Fruit fly (Drosophila melanogaster) whole organism, embryonic: Measurements from ENCODE around the gene axo.
A peak's percentile ranks its signal among the peaks of the same experiment; 100 is the strongest.

Experiments
- Ada2b ChIP-seq: fragments of 200-800 bp; sonication (Bioruptor generic); IDR thresholded peaks from 2 replicates; pipeline ENCODE4 v1.3.6; 2022; ENCODE audit warnings: missing biosample characterization, missing genetic modification characterization
- CG10267 ChIP-seq: fragments of 200-800 bp; sonication (Bioruptor generic); optimal IDR thresholded peaks from 2 replicates; lab custom pipeline; 2018; ENCODE audit warnings: missing biosample characterization, mild to moderate bottlenecking, missing genetic modification characterization, moderate library complexity
- CG11456 ChIP-seq: fragments of 200-800 bp; sonication (Bioruptor generic); IDR thresholded peaks from 3 replicates; pipeline ENCODE4 v1.3.6; 2022; ENCODE audit warnings: missing biosample characterization, missing genetic modification characterization
- CG12391 ChIP-seq: fragments of 200-800 bp; sonication (Bioruptor generic); optimal IDR thresholded peaks from 3 replicates; lab custom pipeline; 2018; ENCODE audit warnings: missing biosample characterization, mild to moderate bottlenecking, missing genetic modification characterization, moderate library complexity
- CG12744 ChIP-seq: fragments of 200-800 bp; sonication (Bioruptor generic); optimal IDR thresholded peaks from 2 replicates; lab custom pipeline; 2016; ENCODE audit warnings: missing biosample characterization, missing genetic modification characterization
- CG12942 ChIP-seq: fragments of 200-800 bp; sonication (Bioruptor generic); optimal IDR thresholded peaks from 3 replicates; lab custom pipeline; 2016; ENCODE audit warnings: missing biosample characterization, missing genetic modification characterization
- CG13775 ChIP-seq: fragments of 200-800 bp; sonication (Bioruptor generic); optimal IDR thresholded peaks from 3 replicates; lab custom pipeline; 2017; ENCODE audit warnings: missing biosample characterization, mild to moderate bottlenecking, missing genetic modification characterization
- CG14860 ChIP-seq: fragments of 200-800 bp; sonication (Bioruptor generic); IDR thresholded peaks from 3 replicates; pipeline ENCODE4 v1.3.6; 2022; ENCODE audit warnings: missing biosample characterization, missing genetic modification characterization; ENCODE audit not compliant: partially characterized antibody
- CG16815 ChIP-seq: fragments of 200-800 bp; sonication (Bioruptor generic); optimal IDR thresholded peaks from 3 replicates; lab custom pipeline; 2017; ENCODE audit warnings: missing biosample characterization, mild to moderate bottlenecking, missing genetic modification characterization
- CG18262 ChIP-seq: fragments of 200-800 bp; optimal IDR thresholded peaks from 3 replicates; lab custom pipeline; 2019; ENCODE audit warnings: missing biosample characterization, mild to moderate bottlenecking, missing genetic modification characterization, moderate library complexity
- CG32772 ChIP-seq: fragments of 200-800 bp; sonication (Bioruptor generic); IDR thresholded peaks from 2 replicates; pipeline ENCODE4 v1.3.6; 2022; ENCODE audit warnings: missing biosample characterization, missing genetic modification characterization
- CG34422 ChIP-seq: fragments of 200-800 bp; sonication (Bioruptor generic); IDR thresholded peaks from 3 replicates; pipeline ENCODE4 v1.3.6; 2022; ENCODE audit warnings: missing biosample characterization, missing genetic modification characterization
- CG3847 ChIP-seq: fragments of 200-800 bp; sonication (Bioruptor generic); IDR thresholded peaks from 2 replicates; pipeline ENCODE4 v1.3.6; 2022; ENCODE audit warnings: missing biosample characterization, missing genetic modification characterization
- CG3995 ChIP-seq: fragments of 200-800 bp; sonication (Bioruptor generic); optimal IDR thresholded peaks from 3 replicates; lab custom pipeline; 2016; ENCODE audit warnings: missing biosample characterization, missing genetic modification characterization
- CG4282 ChIP-seq: fragments of 200-800 bp; sonication (Bioruptor generic); optimal IDR thresholded peaks from 2 replicates; lab custom pipeline; 2016; ENCODE audit warnings: missing biosample characterization, missing genetic modification characterization
- CG4707 ChIP-seq: fragments of 200-800 bp; sonication (Bioruptor generic); optimal IDR thresholded peaks from 2 replicates; lab custom pipeline; 2018; ENCODE audit warnings: missing biosample characterization, mild to moderate bottlenecking, missing genetic modification characterization, moderate library complexity
- CG6175 ChIP-seq: fragments of 200-800 bp; sonication (Bioruptor generic); IDR thresholded peaks from 3 replicates; pipeline ENCODE4 v1.3.6; 2022; ENCODE audit warnings: missing biosample characterization, missing genetic modification characterization
- CG6854 ChIP-seq: fragments of 200-800 bp; sonication (Bioruptor generic); optimal IDR thresholded peaks from 3 replicates; lab custom pipeline; 2017; ENCODE audit warnings: missing biosample characterization, mild to moderate bottlenecking, missing genetic modification characterization
- CG8388 ChIP-seq: fragments of 200-800 bp; sonication (Bioruptor generic); optimal IDR thresholded peaks from 2 replicates; lab custom pipeline; 2019; ENCODE audit warnings: missing biosample characterization, mild to moderate bottlenecking, missing genetic modification characterization, moderate library complexity
- CG9876 ChIP-seq: fragments of 200-800 bp; sonication (Bioruptor generic); optimal IDR thresholded peaks from 2 replicates; lab custom pipeline; 2016; ENCODE audit warnings: missing biosample characterization, missing genetic modification characterization
- CoRest ChIP-seq: fragments of 200-800 bp; sonication (Bioruptor generic); optimal IDR thresholded peaks from 3 replicates; lab custom pipeline; 2018; ENCODE audit warnings: missing biosample characterization, mild to moderate bottlenecking, missing genetic modification characterization, moderate library complexity
- Dfd ChIP-seq, 2 experiments: fragments of >200 bp; optimal IDR thresholded peaks; 2 replicates each; lab custom pipeline; 2017; ENCODE audit warnings: missing biosample characterization in 2 of 2, missing genetic modification characterization in 2 of 2
- Dll ChIP-seq: fragments of 200-800 bp; sonication (Bioruptor generic); IDR thresholded peaks from 4 replicates; pipeline ENCODE4 v1.3.6; 2022; ENCODE audit warnings: missing biosample characterization, missing genetic modification characterization; ENCODE audit not compliant: partially characterized antibody
- Dp ChIP-seq: fragments of 200-800 bp; sonication (Bioruptor generic); optimal IDR thresholded peaks from 2 replicates; lab custom pipeline; 2018; ENCODE audit warnings: missing biosample characterization, mild to moderate bottlenecking, missing genetic modification characterization, moderate library complexity
- E2f1 ChIP-seq: fragments of 200-800 bp; sonication (Bioruptor generic); IDR thresholded peaks from 2 replicates; pipeline ENCODE4 v1.3.6; 2022; ENCODE audit warnings: missing biosample characterization, missing genetic modification characterization
- Eip74EF ChIP-seq, 2 experiments: fragments of 200-800 bp in 1 of 2; fragments of >200 bp in 1 of 2; sonication (Bioruptor generic) in 1 of 2; optimal IDR thresholded peaks; 2 replicates each; lab custom pipeline; 2017 to 2019; ENCODE audit warnings: missing biosample characterization in 2 of 2, missing genetic modification characterization in 2 of 2, mild to moderate bottlenecking in 1 of 2, moderate library complexity in 1 of 2
- Ets97D ChIP-seq: fragments of 200-800 bp; sonication (Bioruptor generic); optimal IDR thresholded peaks from 3 replicates; lab custom pipeline; 2016; ENCODE audit warnings: missing biosample characterization, missing genetic modification characterization
- Fer3 ChIP-seq: fragments of 200-800 bp; sonication (Bioruptor generic); optimal IDR thresholded peaks from 2 replicates; lab custom pipeline; 2018; ENCODE audit warnings: missing biosample characterization, mild to moderate bottlenecking, missing genetic modification characterization, moderate library complexity
- Hr39 ChIP-seq: fragments of >200 bp; optimal IDR thresholded peaks from 2 replicates; lab custom pipeline; 2017
- Jarid2 ChIP-seq: fragments of 200-800 bp; sonication (Bioruptor generic); optimal IDR thresholded peaks from 3 replicates; lab custom pipeline; 2017; ENCODE audit warnings: mild to moderate bottlenecking, missing biosample characterization, missing genetic modification reagents, missing genetic modification characterization
- Oli ChIP-seq: fragments of 200-800 bp; sonication (Bioruptor generic); optimal IDR thresholded peaks from 2 replicates; lab custom pipeline; 2018; ENCODE audit warnings: missing biosample characterization, mild to moderate bottlenecking, missing genetic modification characterization, moderate library complexity
- al ChIP-seq: fragments of 200-800 bp; sonication (Bioruptor generic); IDR thresholded peaks from 2 replicates; pipeline ENCODE4 v1.3.6; 2022; ENCODE audit warnings: missing biosample characterization, missing genetic modification characterization
- amos ChIP-seq: fragments of 200-800 bp; sonication (Bioruptor generic); IDR thresholded peaks from 2 replicates; pipeline ENCODE4 v1.3.6; 2022; ENCODE audit warnings: missing biosample characterization, missing genetic modification characterization; ENCODE audit not compliant: partially characterized antibody
- bbx ChIP-seq: fragments of 200-800 bp; sonication (Bioruptor generic); IDR thresholded peaks from 2 replicates; pipeline ENCODE4 v1.3.6; 2022; ENCODE audit warnings: missing biosample characterization, missing genetic modification characterization; ENCODE audit not compliant: partially characterized antibody
- chif ChIP-seq, 2 experiments: fragments of 200-800 bp; sonication (Bioruptor generic); optimal IDR thresholded peaks; 3 replicates each; lab custom pipeline; 2016; ENCODE audit warnings: missing biosample characterization in 2 of 2, missing genetic modification characterization in 2 of 2
- crp ChIP-seq, 2 experiments: fragments of 200-800 bp; sonication (Bioruptor generic); optimal IDR thresholded peaks; 2 replicates in 1 of 2; 3 replicates in 1 of 2; lab custom pipeline; 2017; ENCODE audit warnings: missing biosample characterization in 2 of 2, missing genetic modification characterization in 2 of 2, mild to moderate bottlenecking in 1 of 2, moderate library complexity in 1 of 2
- eyg ChIP-seq: fragments of 200-800 bp; sonication (Bioruptor generic); optimal IDR thresholded peaks from 3 replicates; lab custom pipeline; 2016; ENCODE audit warnings: missing biosample characterization, missing genetic modification characterization
- fd64A ChIP-seq: fragments of 200-800 bp; sonication (Bioruptor generic); optimal IDR thresholded peaks from 3 replicates; lab custom pipeline; 2018; ENCODE audit warnings: missing biosample characterization, mild to moderate bottlenecking, missing genetic modification characterization
- lbe ChIP-seq: fragments of 200-800 bp; sonication (Bioruptor generic); optimal IDR thresholded peaks from 2 replicates; lab custom pipeline; 2016; ENCODE audit warnings: missing biosample characterization, mild to moderate bottlenecking, missing genetic modification characterization
- nmo ChIP-seq: fragments of 200-800 bp; sonication (Bioruptor generic); optimal IDR thresholded peaks from 2 replicates; lab custom pipeline; 2018; ENCODE audit warnings: missing biosample characterization, mild to moderate bottlenecking, missing genetic modification characterization, moderate library complexity
- odd ChIP-seq: fragments of 200-800 bp; sonication (Bioruptor generic); optimal IDR thresholded peaks from 2 replicates; lab custom pipeline; 2017; ENCODE audit warnings: missing biosample characterization, mild to moderate bottlenecking, missing genetic modification characterization
- otp ChIP-seq: fragments of 200-800 bp; sonication (Bioruptor generic); IDR thresholded peaks from 3 replicates; pipeline ENCODE4, ENCODE4 v1.3.6; 2022; ENCODE audit warnings: missing biosample characterization, missing genetic modification characterization
- p53 ChIP-seq: fragments of 200-800 bp; sonication (Bioruptor generic); optimal IDR thresholded peaks from 2 replicates; lab custom pipeline; 2016; ENCODE audit warnings: missing biosample characterization, missing genetic modification characterization
- ranshi ChIP-seq: fragments of 200-800 bp; sonication (Bioruptor generic); IDR thresholded peaks from 2 replicates; pipeline ENCODE4 v1.3.6; 2022; ENCODE audit warnings: missing biosample characterization, missing genetic modification characterization
- repo ChIP-seq: fragments of 200-800 bp; sonication (Bioruptor generic); optimal IDR thresholded peaks from 2 replicates; lab custom pipeline; 2016; ENCODE audit warnings: missing biosample characterization, missing genetic modification characterization
- slp2 ChIP-seq: fragments of 200-800 bp; sonication (Bioruptor generic); optimal IDR thresholded peaks from 2 replicates; lab custom pipeline; 2016; ENCODE audit warnings: missing biosample characterization, missing genetic modification characterization
- ssp ChIP-seq: fragments of 200-800 bp; sonication (Bioruptor generic); IDR thresholded peaks from 2 replicates; pipeline ENCODE4 v1.3.6; 2022; ENCODE audit warnings: missing biosample characterization, missing genetic modification characterization
- stc ChIP-seq: fragments of 200-800 bp; sonication (Bioruptor generic); IDR thresholded peaks from 2 replicates; pipeline ENCODE4 v1.3.6; 2022; ENCODE audit warnings: missing biosample characterization, missing genetic modification characterization
- tin ChIP-seq: fragments of 200-800 bp; sonication (Bioruptor generic); optimal IDR thresholded peaks from 3 replicates; lab custom pipeline; 2016; ENCODE audit warnings: missing biosample characterization, missing genetic modification characterization
- ttk ChIP-seq: fragments of 200-800 bp; sonication (Bioruptor generic); IDR thresholded peaks from 2 replicates; pipeline ENCODE4 v2.1.2; 2022; ENCODE audit warnings: missing biosample characterization, missing genetic modification characterization
- wor ChIP-seq: fragments of 200-800 bp; sonication (Bioruptor generic); IDR thresholded peaks from 2 replicates; pipeline ENCODE4 v1.3.6; 2022; ENCODE audit warnings: missing biosample characterization, missing genetic modification characterization

Gene axo

DNA sequence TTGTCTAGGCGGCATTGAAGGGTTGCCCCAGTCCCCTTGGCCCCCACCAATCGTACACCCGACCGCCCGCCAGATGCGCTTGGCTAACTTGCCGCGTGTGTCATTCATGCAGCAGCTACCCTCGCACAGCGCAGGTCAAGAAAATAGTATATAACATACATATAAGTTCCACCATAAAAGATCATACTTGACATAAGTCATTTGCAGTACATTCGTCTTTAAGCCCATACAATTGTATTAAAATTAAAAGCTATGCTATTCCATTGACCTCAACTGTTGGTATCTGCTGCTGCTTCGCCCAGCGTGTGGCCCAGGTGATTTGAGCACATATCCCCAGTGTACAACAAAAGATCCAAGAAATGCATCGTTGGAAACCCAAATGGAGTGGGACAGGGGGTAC is 75.8 kb downstream of the axo start (continued):
- TF ChIP-seq CG4282 (GFP tag; lab: Kevin White, UChicago) (no peak), CG12942 (GFP tag; lab: Kevin White, UChicago) (peak; percentile 31), CG9876 (no peak), Oli (tag; lab: Kevin White, UChicago) (peak; percentile 72), otp (peak; percentile 89), CG14860 (GFP tag; lab: Robert Waterston, UW) (no peak), CoRest (tag; lab: Kevin White, UChicago) (peak; percentile 54), eyg (GFP tag; lab: Kevin White, UChicago) (no peak), Ada2b (GFP tag; lab: Robert Waterston, UW) (peak; percentile 71), CG13775 (GFP tag; lab: Kevin White, UChicago) (peak; percentile 42), Ets97D (peak; percentile 27), crp (GFP tag; optimal IDR thresholded peaks at IDR 0.05; lab: Kevin White, UChicago) (peak in 1 of 2 experiments; percentile 10), slp2 (GFP tag; lab: Kevin White, UChicago) (peak; percentile 52), stc (GFP tag; lab: Robert Waterston, UW) (peak; percentile 79), CG3995 (no peak), CG6175 (no peak), ttk (GFP tag; lab: Robert Waterston, UW) (peak; percentile 85), ssp (GFP tag; lab: Robert Waterston, UW) (peak; percentile 52; the same call in 1 of the 2 replicates), CG34422 (GFP tag; lab: Robert Waterston, UW) (peak; percentile 86), CG16815 (peak; percentile 42), Fer3 (tag; lab: Kevin White, UChicago) (peak; percentile 12), CG32772 (GFP tag; lab: Robert Waterston, UW) (peak; percentile 78)
- TF ChIP-seq, all 482 proteins: peak for 306

DNA sequence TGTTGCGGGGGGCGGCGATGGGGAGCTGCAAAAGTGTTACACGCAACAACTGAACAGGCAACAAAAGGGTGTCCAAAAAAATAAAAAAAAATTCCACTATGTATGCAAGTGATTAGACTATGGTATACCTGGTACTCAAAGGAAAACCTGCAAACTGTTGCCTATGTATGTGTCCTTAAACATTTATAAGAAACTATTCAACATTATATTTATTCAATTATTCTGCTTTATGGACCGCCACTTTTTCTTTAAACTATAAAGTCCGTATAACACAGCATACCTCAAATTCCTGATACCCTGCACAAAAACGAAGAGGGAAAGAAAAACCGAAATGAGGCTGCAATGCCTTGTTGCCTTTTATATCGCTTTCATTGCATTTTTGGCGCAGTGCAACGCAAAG is 79.5 kb downstream of the axo start:
- TF ChIP-seq Dll (GFP tag; lab: Robert Waterston, UW) (no peak), CG8388 (GFP tag; lab: Kevin White, UChicago) (peak; percentile 45), nmo (GFP tag; lab: Kevin White, UChicago) (peak; percentile 53), CG12744 (GFP tag; lab: Kevin White, UChicago) (no peak), p53 (GFP tag; lab: Kevin White, UChicago) (no peak), al (GFP tag; lab: Robert Waterston, UW) (no peak), Dfd (GFP tag; optimal IDR thresholded peaks at IDR 0.05; lab: Kevin White, UChicago) (no peak), CG6854 (GFP tag; lab: Kevin White, UChicago) (no peak), CG18262 (peak; percentile 71), wor (no peak; the same call in 1 of the 2 replicates), CG4707 (no peak), CG12391 (tag; lab: Kevin White, UChicago) (peak; percentile 25), amos (GFP tag; lab: Robert Waterston, UW) (no peak), Dp (GFP tag; lab: Kevin White, UChicago) (no peak), chif (GFP tag; optimal IDR thresholded peaks at IDR 0.05; lab: Kevin White, UChicago) (peak in 1 of 2 experiments; percentile 58), Hr39 (lab: Kevin White, UChicago) (no peak), E2f1 (GFP tag; lab: Robert Waterston, UW) (peak; percentile 61), CG3847 (GFP tag; lab: Robert Waterston, UW) (no peak), repo (GFP tag; lab: Kevin White, UChicago) (no peak), slp2 (GFP tag; lab: Kevin White, UChicago) (no peak), CG11456 (GFP tag; lab: Robert Waterston, UW) (0 out of 3 replicates have a peak, but pooled peaks have one; percentile 39), ranshi (GFP tag; lab: Robert Waterston, UW) (peak; percentile 43; the same call in 1 of the 2 replicates), Jarid2 (GFP tag; lab: Kevin White, UChicago) (no peak), Eip74EF (GFP tag; optimal IDR thresholded peaks at IDR 0.05; lab: Kevin White, UChicago) (no peak), CG10267 (peak; percentile 54), bbx (GFP tag; lab: Robert Waterston, UW) (no peak), lbe (GFP tag; lab: Kevin White, UChicago) (no peak), tin (peak; percentile 38), fd64A (GFP tag; lab: Kevin White, UChicago) (peak; percentile 42), odd (no peak)
